Fruit fly (Drosophila melanogaster): ENCODE measurements around the gene Sbat.
A peak's percentile ranks its signal among the peaks of the same experiment; 100 is the strongest.

The Sbat gene

DNA sequence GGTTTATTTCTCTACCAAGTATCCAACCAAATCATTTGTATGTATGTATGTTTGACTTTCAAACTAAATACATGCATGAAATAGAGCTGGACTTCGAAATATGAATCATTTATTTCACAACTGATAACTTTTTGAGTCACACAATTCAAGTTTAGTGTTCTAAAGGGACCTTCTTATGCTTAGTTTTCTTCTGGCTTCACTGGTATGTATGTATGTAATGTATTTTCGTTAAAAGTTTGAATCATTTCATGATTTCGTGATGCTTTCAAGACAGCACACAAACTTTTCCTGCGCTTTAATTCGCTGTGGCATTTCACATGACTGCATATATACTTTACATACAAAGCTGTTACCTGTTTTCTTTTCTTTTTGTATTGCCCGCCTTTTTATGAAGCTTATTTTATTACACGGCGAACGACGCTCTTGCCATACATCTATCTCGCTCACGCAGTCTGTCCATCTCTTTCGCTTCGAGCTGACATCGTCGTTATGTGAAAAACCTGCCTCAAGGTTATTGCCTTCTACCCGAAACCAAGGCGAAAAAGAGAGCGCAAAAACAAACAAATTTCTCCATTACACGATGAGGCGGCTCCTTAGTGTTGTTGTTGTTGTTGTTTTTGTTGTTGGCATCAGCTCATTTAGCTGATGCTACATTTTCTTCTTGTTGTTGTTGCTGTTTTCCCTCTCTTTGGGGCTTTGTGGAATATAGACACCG, 30.5 kb downstream of the Sbat start (continued):
- TF ChIP-seq esn (GFP tag; optimal IDR thresholded peaks at IDR 0.05) (no peak), ss (GFP tag; optimal IDR thresholded peaks at IDR 0.05) (peak; percentile 34 to 36), CG32006 (GFP tag; optimal IDR thresholded peaks at IDR 0.05) (no peak), fd59A (GFP tag; optimal IDR thresholded peaks at IDR 0.05) (no peak), CG6276 (GFP tag; optimal IDR thresholded peaks at IDR 0.05) (no peak), Eip75B (GFP tag; optimal IDR thresholded peaks at IDR 0.05) (peak; percentile 56), pdm3 (GFP tag; optimal IDR thresholded peaks at IDR 0.05) (no peak), CG11902 (GFP tag; optimal IDR thresholded peaks at IDR 0.05) (no peak)

DNA sequence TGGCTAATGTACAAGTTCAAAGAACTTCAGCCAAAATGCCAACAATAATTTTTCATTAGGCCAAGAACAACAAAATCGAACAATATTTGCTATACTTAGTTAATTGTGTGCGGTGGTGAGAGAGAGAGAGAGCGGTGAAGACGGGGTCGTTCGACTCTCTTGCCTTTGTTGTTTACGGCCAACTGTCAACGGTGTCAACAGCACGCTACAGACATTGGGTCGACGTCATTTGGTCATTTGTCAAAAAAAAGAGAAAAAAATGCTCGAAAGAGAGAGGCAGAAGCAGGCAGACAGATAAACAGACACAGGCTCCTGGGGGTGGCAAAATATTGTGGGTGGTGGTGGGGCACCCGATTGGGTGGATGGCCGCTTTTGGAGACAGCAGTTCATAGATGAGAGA, 31.4 kb downstream of the Sbat start:
- TF ChIP-seq OdsH (GFP tag; optimal IDR thresholded peaks at IDR 0.05) (no peak), CG1621 (tag; optimal IDR thresholded peaks at IDR 0.05) (no peak), Gug (GFP tag; IDR thresholded peaks at IDR 0.05) (no peak), CG9139 (GFP tag; optimal IDR thresholded peaks at IDR 0.05) (no peak), vri (GFP tag; optimal IDR thresholded peaks at IDR 0.05) (peak; percentile 12), topi (GFP tag; optimal IDR thresholded peaks at IDR 0.05) (no peak), dac (GFP tag; optimal IDR thresholded peaks at IDR 0.05) (no peak), Eip75B (GFP tag; optimal IDR thresholded peaks at IDR 0.05) (no peak), salr (GFP tag; optimal IDR thresholded peaks at IDR 0.05) (no peak), fkh (GFP tag; optimal IDR thresholded peaks at IDR 0.05) (peak; percentile 71), CG11294 (GFP tag; IDR thresholded peaks at IDR 0.05) (no peak), CG32006 (GFP tag; optimal IDR thresholded peaks at IDR 0.05) (no peak), CG6163 (GFP tag; IDR thresholded peaks at IDR 0.05) (no peak), CG34406 (GFP tag; optimal IDR thresholded peaks at IDR 0.05) (no peak), Blimp-1 (GFP tag; optimal IDR thresholded peaks at IDR 0.05) (no peak), Hr4 (GFP tag; optimal IDR thresholded peaks at IDR 0.05) (no peak), CG31627 (GFP tag; optimal IDR thresholded peaks at IDR 0.05) (no peak), CG6792 (GFP tag; optimal IDR thresholded peaks at IDR 0.05) (no peak), CG10631 (GFP tag; optimal IDR thresholded peaks at IDR 0.05) (no peak), dsx (GFP tag; optimal IDR thresholded peaks at IDR 0.05; ENCODE audit: poor library complexity, severe bottlenecking) (no peak), CG6276 (GFP tag; optimal IDR thresholded peaks at IDR 0.05) (no peak), Eip78C (GFP tag) (peak; percentile 30), achi (GFP tag; optimal IDR thresholded peaks at IDR 0.05) (no peak), lz (GFP tag; optimal IDR thresholded peaks at IDR 0.05) (no peak)

DNA sequence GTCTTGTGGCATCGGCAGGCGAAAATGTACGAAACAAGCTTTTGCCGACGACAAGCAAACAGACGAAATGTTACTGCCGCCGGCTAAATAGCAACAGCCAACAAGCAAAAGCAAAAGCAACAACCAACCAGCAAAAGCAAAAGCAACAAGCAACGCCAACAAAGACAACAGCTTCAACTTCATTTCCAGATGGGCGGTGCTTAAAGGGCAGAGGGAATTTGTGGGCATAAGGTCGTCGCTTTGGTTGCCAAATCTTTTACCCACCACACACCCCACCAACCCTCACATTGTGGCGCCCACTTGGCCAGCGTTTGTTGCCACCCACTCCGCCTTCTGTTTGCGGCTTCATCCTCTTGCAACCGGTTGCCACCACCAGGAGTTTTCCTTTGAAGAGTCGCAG, 32.8 kb downstream of the Sbat start:
- TF ChIP-seq salr (GFP tag; optimal IDR thresholded peaks at IDR 0.05) (no peak), CG31627 (GFP tag; optimal IDR thresholded peaks at IDR 0.05) (no peak), CG6808 (GFP tag; optimal IDR thresholded peaks at IDR 0.05) (no peak), achi (GFP tag; optimal IDR thresholded peaks at IDR 0.05) (no peak), Eip78C (GFP tag) (no peak), Hr39 (GFP tag; optimal IDR thresholded peaks at IDR 0.05) (no peak), Smox (GFP tag; optimal IDR thresholded peaks at IDR 0.05) (no peak), Sox14 (GFP tag; optimal IDR thresholded peaks at IDR 0.05) (no peak), Hr4 (GFP tag; optimal IDR thresholded peaks at IDR 0.05) (no peak), CG10669 (GFP tag; optimal IDR thresholded peaks at IDR 0.05) (no peak), Eip93F (GFP tag; optimal IDR thresholded peaks at IDR 0.05) (no peak), Gug (GFP tag; IDR thresholded peaks at IDR 0.05) (no peak), CG10631 (GFP tag; optimal IDR thresholded peaks at IDR 0.05) (no peak)

- TF ChIP-seq fd59A (GFP tag; optimal IDR thresholded peaks at IDR 0.05), result no peak
- TF ChIP-seq CG6808 (GFP tag; optimal IDR thresholded peaks at IDR 0.05), result no peak
- no peak for TF ChIP-seq CG3919 (GFP tag; optimal IDR thresholded peaks at IDR 0.05)
- no peak for TF ChIP-seq Smox (GFP tag; optimal IDR thresholded peaks at IDR 0.05)
- TF ChIP-seq Eip93F (GFP tag; optimal IDR thresholded peaks at IDR 0.05), result no peak
- TF ChIP-seq CG11762 (GFP tag; optimal IDR thresholded peaks at IDR 0.05; ENCODE audit: insufficient read depth), result no peak
- no peak for TF ChIP-seq CG32006 (GFP tag; optimal IDR thresholded peaks at IDR 0.05)
- TF ChIP-seq CG10669 (GFP tag; optimal IDR thresholded peaks at IDR 0.05), result no peak
- no peak for TF ChIP-seq Ets21C (GFP tag; optimal IDR thresholded peaks at IDR 0.05)
- no peak for TF ChIP-seq Blimp-1 (GFP tag; optimal IDR thresholded peaks at IDR 0.05)
- TF ChIP-seq Sox14 (GFP tag; optimal IDR thresholded peaks at IDR 0.05), result no peak
- no peak for TF ChIP-seq Ets96B (tag; optimal IDR thresholded peaks at IDR 0.05)
- TF ChIP-seq Sox15 (GFP tag; optimal IDR thresholded peaks at IDR 0.05), result no peak
- no peak for TF ChIP-seq CG8119 (GFP tag; IDR thresholded peaks at IDR 0.05)
- TF ChIP-seq vri (GFP tag; optimal IDR thresholded peaks at IDR 0.05), result no peak
- TF ChIP-seq CG11294 (GFP tag; IDR thresholded peaks at IDR 0.05), result no peak
- no peak for TF ChIP-seq CG3032 (tag; optimal IDR thresholded peaks at IDR 0.05)
- TF ChIP-seq dsx (GFP tag; optimal IDR thresholded peaks at IDR 0.05; ENCODE audit: poor library complexity, severe bottlenecking), result no peak
- no peak for TF ChIP-seq topi (GFP tag; optimal IDR thresholded peaks at IDR 0.05)
Observed at dm6 chr2L:2920641-2921040, 42.5 kb downstream of the Sbat start.
